Worm (Caenorhabditis elegans): ENCODE results near the gene lelo-2.

DNA sequence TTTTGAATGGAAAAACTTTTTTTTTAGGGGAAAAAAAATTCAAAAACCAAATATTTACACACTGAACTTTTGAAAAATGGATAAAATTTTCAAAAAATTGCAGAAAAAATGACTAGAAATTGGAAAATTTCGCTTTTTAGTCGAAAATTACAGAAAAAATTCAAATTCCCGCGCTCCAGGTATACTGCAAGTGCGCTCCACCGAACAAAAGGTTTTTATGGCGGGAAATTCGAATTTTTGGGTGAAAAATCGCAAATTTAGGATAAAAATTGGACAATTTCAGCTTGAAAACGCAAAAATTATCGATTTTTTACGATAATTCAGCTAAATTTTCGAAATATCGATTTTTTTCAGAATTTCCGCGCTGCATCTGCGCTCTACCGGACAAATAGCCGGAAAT is 2.2 kb upstream of the lelo-2 start:
- no peak for TF ChIP-seq lsy-2 (tag; optimal IDR thresholded peaks at IDR 0.05)
- TF ChIP-seq mls-2 (tag; optimal IDR thresholded peaks at IDR 0.05) = no peak
- TF ChIP-seq nhr-28 (tag; optimal IDR thresholded peaks at IDR 0.05) = no peak
- no peak for TF ChIP-seq nhr-12 (tag; optimal IDR thresholded peaks at IDR 0.05)
- no peak for TF ChIP-seq ces-1 (GFP tag; optimal IDR thresholded peaks at IDR 0.05)
- no peak for TF ChIP-seq unc-39 (tag; optimal IDR thresholded peaks at IDR 0.05)

Measured in whole organism, mixed stage, embryonic.